Worm (Caenorhabditis elegans) whole organism, L4 larva: ENCODE results near the gene cyp-25A1.
"Not testable (repeated sequence)": the region's sequence is repeated elsewhere in the genome, so short reads cannot be mapped to it uniquely, and the experiment has no call there.

Source experiments
- aly-2 ChIP-seq: sonication (generic microtip); optimal IDR thresholded peaks from 2 replicates; lab custom pipeline; 2018; ENCODE audit warnings: missing biosample characterization, missing genetic modification characterization
- ctbp-1 ChIP-seq: fragments of 200-800 bp; sonication (Bioruptor generic); IDR thresholded peaks from 2 replicates; pipeline ENCODE4 v1.3.6; 2022; ENCODE audit warnings: missing genetic modification reagents, missing genetic modification characterization, missing compliant biosample characterization
- gei-8 ChIP-seq: fragments of 200-800 bp; sonication (Bioruptor generic); optimal IDR thresholded peaks from 2 replicates; lab custom pipeline; 2018; ENCODE audit warnings: mild to moderate bottlenecking, missing genetic modification characterization, missing compliant biosample characterization
- lin-13 ChIP-seq: fragments of 150-350 bp; optimal IDR thresholded peaks from 2 replicates; lab custom pipeline; 2014; ENCODE audit warnings: missing biosample characterization, missing genetic modification reagents, missing genetic modification characterization
- mep-1 ChIP-seq: fragments of 150-350 bp; sonication (generic microtip); optimal IDR thresholded peaks from 3 replicates; lab custom pipeline; 2014; ENCODE audit warnings: missing biosample characterization, missing genetic modification characterization
- nhr-111 ChIP-seq: fragments of 200-800 bp; sonication (Bioruptor generic); optimal IDR thresholded peaks from 2 replicates; lab custom pipeline; 2018; ENCODE audit warnings: mild to moderate bottlenecking, missing genetic modification characterization, missing compliant biosample characterization
- nhr-25 ChIP-seq: sonication (generic microtip); optimal IDR thresholded peaks from 2 replicates; lab custom pipeline; 2017; ENCODE audit warnings: missing genetic modification characterization, mild to moderate bottlenecking, missing compliant biosample characterization, antibody characterized with exemption, moderate library complexity, borderline replicate concordance; ENCODE audit not compliant: insufficient read depth
- nhr-28 ChIP-seq: fragments of 150-350 bp; optimal IDR thresholded peaks from 2 replicates; lab custom pipeline; 2014; ENCODE audit warnings: missing biosample characterization, missing genetic modification characterization
- nhr-41 ChIP-seq: fragments of 200-800 bp; sonication (Bioruptor generic); IDR thresholded peaks from 2 replicates; pipeline ENCODE4 v1.3.6; 2022; ENCODE audit warnings: missing genetic modification reagents, missing genetic modification characterization, missing compliant biosample characterization
- nhr-6 ChIP-seq: fragments of 150-350 bp; optimal IDR thresholded peaks from 2 replicates; lab custom pipeline; 2014; ENCODE audit warnings: missing biosample characterization, missing genetic modification characterization

- TF ChIP-seq nhr-41 (GFP tag; lab: Robert Waterston, UW); lin-13; gei-8 (GFP tag; lab: Kevin White, UChicago); nhr-28 (tag; lab: Kevin White, UChicago); nhr-111 (GFP tag; lab: Kevin White, UChicago); aly-2 (tag; lab: Kevin White, UChicago); mep-1; ctbp-1; nhr-25 (tag; lab: Kevin White, UChicago); nhr-6: not testable (repeated sequence)
These were observed 13.3 kb downstream of the cyp-25A1 start for ce11 chrIII:3845708-3846107.
